Worm (Caenorhabditis elegans) whole organism, L2 larva: ENCODE measurements around the gene C44H4.6.

ENCODE experiments used
- C34F6.9 ChIP-seq: fragments of 150-350 bp; optimal IDR thresholded peaks from 2 replicates; lab custom pipeline; 2014; ENCODE audit warnings: missing biosample characterization, missing genetic modification characterization
- F13H6.1 ChIP-seq: sonication (generic microtip); optimal IDR thresholded peaks from 2 replicates; lab custom pipeline; 2016; ENCODE audit warnings: missing genetic modification characterization, missing compliant biosample characterization
- R02D3.7 ChIP-seq: fragments of 150-350 bp; optimal IDR thresholded peaks from 2 replicates; lab custom pipeline; 2014; ENCODE audit warnings: missing biosample characterization, missing genetic modification characterization
- Y55F3AM.14 ChIP-seq: fragments of 200-800 bp; sonication (Bioruptor generic); optimal IDR thresholded peaks from 2 replicates; lab custom pipeline; 2018; ENCODE audit warnings: mild to moderate bottlenecking, missing genetic modification characterization, missing compliant biosample characterization
- alr-1 ChIP-seq: fragments of 150-350 bp; optimal IDR thresholded peaks from 2 replicates; lab custom pipeline; 2014; ENCODE audit warnings: missing biosample characterization, missing genetic modification characterization
- ama-1 ChIP-seq: fragments of 150-350 bp; optimal IDR thresholded peaks from 2 replicates; lab custom pipeline; 2018; ENCODE audit warnings: inconsistent platforms
- blmp-1 ChIP-seq: sonication (generic microtip); optimal IDR thresholded peaks from 2 replicates; lab custom pipeline; 2017; ENCODE audit warnings: missing genetic modification characterization, mild to moderate bottlenecking, missing compliant biosample characterization, antibody characterized with exemption, moderate library complexity; ENCODE audit not compliant: insufficient read depth
- ceh-16 ChIP-seq: fragments of 150-350 bp; optimal IDR thresholded peaks from 2 replicates; lab custom pipeline; 2014; ENCODE audit warnings: missing biosample characterization, missing genetic modification characterization
- ceh-82 ChIP-seq: fragments of 150-350 bp; optimal IDR thresholded peaks from 2 replicates; lab custom pipeline; 2014; ENCODE audit warnings: missing biosample characterization, missing genetic modification characterization
- crh-2 ChIP-seq: sonication (generic microtip); optimal IDR thresholded peaks from 2 replicates; lab custom pipeline; 2017; ENCODE audit warnings: missing biosample characterization, missing genetic modification characterization
- dmd-4 ChIP-seq: sonication (generic microtip); optimal IDR thresholded peaks from 2 replicates; lab custom pipeline; 2017; ENCODE audit warnings: missing biosample characterization, missing genetic modification characterization
- egl-27 ChIP-seq: sonication (generic microtip); optimal IDR thresholded peaks from 3 replicates; lab custom pipeline; 2017; ENCODE audit warnings: missing biosample characterization, missing genetic modification reagents, missing genetic modification characterization
- elt-1 ChIP-seq: fragments of 150-350 bp; optimal IDR thresholded peaks from 2 replicates; lab custom pipeline; 2014; ENCODE audit warnings: missing biosample characterization, missing genetic modification characterization
- fos-1 ChIP-seq: fragments of 150-350 bp; optimal IDR thresholded peaks from 2 replicates; lab custom pipeline; 2014; ENCODE audit warnings: missing biosample characterization, missing genetic modification characterization
- gmeb-1 ChIP-seq: fragments of 150-350 bp; optimal IDR thresholded peaks from 2 replicates; lab custom pipeline; 2014; ENCODE audit warnings: missing biosample characterization, missing genetic modification characterization
- lin-11 ChIP-seq: fragments of 150-350 bp; sonication (generic microtip); optimal IDR thresholded peaks from 2 replicates; lab custom pipeline; 2014; ENCODE audit warnings: missing biosample characterization, missing genetic modification characterization, inconsistent platforms, mixed read lengths
- lin-13 ChIP-seq: fragments of 150-350 bp; optimal IDR thresholded peaks from 2 replicates; lab custom pipeline; 2014; ENCODE audit warnings: missing biosample characterization, missing genetic modification reagents, missing genetic modification characterization
- lin-39 ChIP-seq: fragments of 150-350 bp; optimal IDR thresholded peaks from 2 replicates; lab custom pipeline; 2014; ENCODE audit warnings: missing biosample characterization, missing genetic modification reagents, missing genetic modification characterization
- lsy-2 ChIP-seq, 2 experiments: fragments of 150-350 bp in 1 of 2; sonication (generic microtip) in 1 of 2; optimal IDR thresholded peaks; 2 replicates each; lab custom pipeline; 2014 to 2017; ENCODE audit warnings: missing biosample characterization in 2 of 2, missing genetic modification characterization in 2 of 2
- mab-5 ChIP-seq: fragments of 150-350 bp; optimal IDR thresholded peaks from 2 replicates; lab custom pipeline; 2014; ENCODE audit warnings: missing biosample characterization, missing genetic modification characterization
- mbf-1 ChIP-seq: sonication (generic microtip); optimal IDR thresholded peaks from 2 replicates; lab custom pipeline; 2017; ENCODE audit warnings: missing biosample characterization, missing genetic modification characterization
- mdl-1 ChIP-seq, 2 experiments: fragments of 150-350 bp in 1 of 2; sonication (generic microtip) in 1 of 2; optimal IDR thresholded peaks; 2 replicates each; lab custom pipeline; 2017; ENCODE audit warnings: missing biosample characterization in 2 of 2, missing genetic modification characterization in 2 of 2
- nhr-10 ChIP-seq: sonication (generic microtip); optimal IDR thresholded peaks from 2 replicates; lab custom pipeline; 2017; ENCODE audit warnings: missing biosample characterization, missing genetic modification characterization
- nhr-11 ChIP-seq: fragments of 150-350 bp; optimal IDR thresholded peaks from 2 replicates; lab custom pipeline; 2014; ENCODE audit warnings: missing biosample characterization, missing genetic modification characterization
- nhr-129 ChIP-seq: fragments of 150-350 bp; optimal IDR thresholded peaks from 2 replicates; lab custom pipeline; 2014; ENCODE audit warnings: missing biosample characterization, missing genetic modification characterization
- nhr-21 ChIP-seq: fragments of 150-350 bp; optimal IDR thresholded peaks from 2 replicates; lab custom pipeline; 2014; ENCODE audit warnings: missing biosample characterization, missing genetic modification characterization
- nhr-23 ChIP-seq: fragments of 150-350 bp; optimal IDR thresholded peaks from 2 replicates; lab custom pipeline; 2014; ENCODE audit warnings: missing biosample characterization, missing genetic modification reagents, missing genetic modification characterization
- nhr-25 ChIP-seq: fragments of 150-350 bp; sonication (generic microtip); optimal IDR thresholded peaks from 3 replicates; lab custom pipeline; 2014; ENCODE audit warnings: missing biosample characterization, missing genetic modification characterization
- nhr-6 ChIP-seq: fragments of 150-350 bp; optimal IDR thresholded peaks from 2 replicates; lab custom pipeline; 2014; ENCODE audit warnings: missing biosample characterization, missing genetic modification characterization
- nhr-77 ChIP-seq: fragments of 150-350 bp; optimal IDR thresholded peaks from 2 replicates; lab custom pipeline; 2014; ENCODE audit warnings: missing biosample characterization, missing genetic modification characterization
- peb-1 ChIP-seq: fragments of 150-350 bp; optimal IDR thresholded peaks from 2 replicates; lab custom pipeline; 2014; ENCODE audit warnings: missing biosample characterization, missing genetic modification characterization
- sem-4 ChIP-seq: fragments of 150-350 bp; optimal IDR thresholded peaks from 2 replicates; lab custom pipeline; 2014; ENCODE audit warnings: missing biosample characterization, missing genetic modification reagents, missing genetic modification characterization
- sma-3 ChIP-seq: sonication (generic microtip); optimal IDR thresholded peaks from 2 replicates; lab custom pipeline; 2016; ENCODE audit warnings: missing genetic modification reagents, missing genetic modification characterization, missing compliant biosample characterization
- sma-9 ChIP-seq, 2 experiments: fragments of 150-350 bp in 1 of 2; sonication (generic microtip) in 1 of 2; optimal IDR thresholded peaks; 2 replicates each; lab custom pipeline; 2014 to 2016; ENCODE audit warnings: missing genetic modification characterization in 2 of 2, mild to moderate bottlenecking in 1 of 2, missing biosample characterization in 1 of 2, missing compliant biosample characterization in 1 of 2, missing genetic modification reagents in 1 of 2, moderate library complexity in 1 of 2
- snpc-4 ChIP-seq: fragments of 150-350 bp; optimal IDR thresholded peaks from 2 replicates; lab custom pipeline; 2014; ENCODE audit warnings: missing biosample characterization, missing genetic modification characterization
- unc-55 ChIP-seq: fragments of 150-350 bp; sonication (generic microtip); optimal IDR thresholded peaks from 3 replicates; lab custom pipeline; 2014; ENCODE audit warnings: missing biosample characterization, missing genetic modification reagents, missing genetic modification characterization
- unc-62 ChIP-seq: fragments of 150-350 bp; optimal IDR thresholded peaks from 2 replicates; lab custom pipeline; 2014; ENCODE audit warnings: missing biosample characterization, missing genetic modification reagents, missing genetic modification characterization
- zag-1 ChIP-seq: fragments of 150-350 bp; optimal IDR thresholded peaks from 2 replicates; lab custom pipeline; 2014; ENCODE audit warnings: missing biosample characterization, missing genetic modification characterization
- ztf-1 ChIP-seq: fragments of 200-800 bp; sonication (Bioruptor generic); conservative IDR thresholded peaks from 2 replicates; pipeline ENCODE4 v1.3.6; 2022; ENCODE audit warnings: missing genetic modification characterization, missing compliant biosample characterization
- ztf-11 ChIP-seq: sonication (generic microtip); optimal IDR thresholded peaks from 2 replicates; lab custom pipeline; 2017; ENCODE audit warnings: missing biosample characterization, missing genetic modification characterization
- ztf-4 ChIP-seq: fragments of 150-350 bp; optimal IDR thresholded peaks from 2 replicates; lab custom pipeline; 2014; ENCODE audit warnings: missing biosample characterization, missing genetic modification characterization

The C44H4.6 gene

DNA sequence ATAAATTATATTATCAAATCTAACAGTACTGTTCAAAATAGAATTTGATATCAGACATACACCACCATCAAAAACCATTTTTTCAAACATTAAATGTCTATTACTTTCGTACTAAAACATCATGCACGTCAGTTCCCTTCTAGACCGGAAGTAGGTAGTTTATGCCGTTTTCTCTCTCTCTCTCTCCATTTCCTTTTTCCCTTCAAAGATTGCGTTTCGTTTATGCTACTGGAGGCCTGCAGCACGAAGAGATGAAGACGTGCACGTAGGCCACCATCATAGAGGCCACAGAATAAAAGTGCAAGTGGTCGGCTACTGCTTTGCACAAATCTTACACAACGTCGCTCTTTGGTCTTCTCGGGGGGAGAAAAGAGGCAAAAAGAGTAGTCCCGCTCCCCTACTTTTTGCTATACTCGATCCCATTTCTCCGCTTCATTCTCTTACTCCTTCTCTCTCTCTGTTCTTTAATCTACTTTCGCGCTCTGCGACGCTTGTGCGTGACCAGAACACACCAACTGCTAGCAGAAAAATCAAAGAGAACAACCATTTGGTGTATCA, 37.6 kb downstream of the C44H4.6 start (continued):
- TF ChIP-seq Y55F3AM.14 (peak; percentile 75), mab-5 (peak; percentile 60), elt-1 (tag; lab: Kevin White, UChicago) (no peak), nhr-21 (tag; lab: Kevin White, UChicago) (peak; percentile 60), lin-13 (peak; percentile 47), nhr-23 (tag; lab: Kevin White, UChicago) (no peak), gmeb-1 (no peak), egl-27 (tag; lab: Kevin White, UChicago) (peak; percentile 74), peb-1 (no peak), ama-1 (lab: Kevin White, UChicago) (no peak), sma-9 (GFP tag; optimal IDR thresholded peaks at IDR 0.05; lab: Kevin White, UChicago) (peak; percentile 97), sma-9 (tag; optimal IDR thresholded peaks at IDR 0.05; lab: Kevin White, UChicago) (no peak), nhr-6 (tag; lab: Kevin White, UChicago) (peak; percentile 58), nhr-129 (tag; lab: Kevin White, UChicago) (peak; percentile 79), F13H6.1 (tag; lab: Kevin White, UChicago) (peak; percentile 87), blmp-1 (tag; lab: Kevin White, UChicago) (peak; percentile 92), mbf-1 (tag; lab: Kevin White, UChicago) (no peak), nhr-11 (tag; lab: Kevin White, UChicago) (no peak), C34F6.9 (tag; lab: Kevin White, UChicago) (peak; percentile 51), R02D3.7 (tag; lab: Kevin White, UChicago) (no peak)

DNA sequence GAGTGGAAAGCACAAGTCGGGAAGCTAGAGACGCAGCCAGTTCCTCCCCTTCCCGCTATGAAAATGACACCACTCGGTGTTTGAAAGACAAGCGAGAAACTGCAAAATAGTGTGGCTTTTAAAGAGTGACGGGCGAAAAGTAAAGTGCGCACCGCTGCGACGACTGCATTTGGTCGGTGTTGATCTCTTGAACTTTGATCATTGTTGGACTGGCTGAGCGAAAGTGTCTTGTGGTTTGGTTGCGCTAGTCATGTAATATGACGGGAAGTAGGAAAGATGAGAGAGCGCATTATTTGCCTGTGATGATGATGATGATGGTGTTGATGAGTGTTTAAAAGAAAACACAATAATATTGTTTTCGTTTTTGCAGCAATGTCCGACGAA, 38.9 kb downstream of the C44H4.6 start:
- TF ChIP-seq crh-2 (tag; lab: Kevin White, UChicago) (peak; percentile 93), egl-27 (tag; lab: Kevin White, UChicago) (peak; percentile 96), ceh-16 (tag; lab: Kevin White, UChicago) (peak; percentile 19), unc-62 (GFP tag; lab: Kevin White, UChicago) (peak; percentile 34), snpc-4 (tag; lab: Kevin White, UChicago) (peak; percentile 80), ztf-1 (GFP tag; lab: Robert Waterston, UW) (no peak), sma-3 (GFP tag; lab: Kevin White, UChicago) (peak; percentile 92), mdl-1 (tag; optimal IDR thresholded peaks at IDR 0.05; lab: Kevin White, UChicago) (peak; percentile 92 to 93), nhr-10 (tag; lab: Kevin White, UChicago) (peak; percentile 39), dmd-4 (tag; lab: Kevin White, UChicago) (no peak), lin-11 (tag; lab: Kevin White, UChicago) (peak; percentile 76), nhr-23 (tag; lab: Kevin White, UChicago) (peak; percentile 22), mab-5 (peak; percentile 13), ztf-11 (no peak), fos-1 (peak; percentile 97), sma-9 (GFP tag; optimal IDR thresholded peaks at IDR 0.05; lab: Kevin White, UChicago) (peak; percentile 100), sma-9 (tag; optimal IDR thresholded peaks at IDR 0.05; lab: Kevin White, UChicago) (peak; percentile 90), lin-13 (peak; percentile 74), zag-1 (tag; lab: Kevin White, UChicago) (peak; percentile 78), lsy-2 (tag; optimal IDR thresholded peaks at IDR 0.05; lab: Kevin White, UChicago) (peak; percentile 42 to 79), ceh-82 (tag; lab: Kevin White, UChicago) (no peak), sem-4 (tag; lab: Kevin White, UChicago) (peak; percentile 93), R02D3.7 (tag; lab: Kevin White, UChicago) (no peak), nhr-25 (peak; percentile 93), nhr-6 (tag; lab: Kevin White, UChicago) (peak; percentile 83), gmeb-1 (peak; percentile 60), nhr-77 (tag; lab: Kevin White, UChicago) (peak; percentile 24), nhr-129 (tag; lab: Kevin White, UChicago) (peak; percentile 95), alr-1 (no peak), mbf-1 (tag; lab: Kevin White, UChicago) (no peak), C34F6.9 (tag; lab: Kevin White, UChicago) (peak; percentile 68), Y55F3AM.14 (peak; percentile 81), unc-55 (GFP tag; lab: Kevin White, UChicago) (peak; percentile 92), nhr-11 (tag; lab: Kevin White, UChicago) (no peak), blmp-1 (tag; lab: Kevin White, UChicago) (peak; percentile 97), peb-1 (no peak), ama-1 (lab: Kevin White, UChicago) (peak; percentile 75), F13H6.1 (tag; lab: Kevin White, UChicago) (peak; percentile 98), nhr-21 (tag; lab: Kevin White, UChicago) (peak; percentile 98), ztf-4 (tag; lab: Kevin White, UChicago) (peak; percentile 88), lin-39 (tag; lab: Kevin White, UChicago) (peak; percentile 67)
